Worm (Caenorhabditis elegans) whole organism, L4 larva: Measurements from ENCODE around the gene H12D21.10.

Experiments used
- D1046.2 ChIP-seq: fragments of 200-800 bp; sonication (Bioruptor generic); IDR thresholded peaks from 2 replicates; pipeline ENCODE4 v1.3.6; 2022; ENCODE audit warnings: missing genetic modification characterization, missing compliant biosample characterization
- F26F4.8 ChIP-seq: fragments of 200-800 bp; sonication (Bioruptor generic); conservative IDR thresholded peaks from 2 replicates; pipeline ENCODE4 v1.3.6; 2022; ENCODE audit warnings: missing genetic modification characterization, missing compliant biosample characterization
- F44E2.7 ChIP-seq: fragments of 200-800 bp; sonication (Bioruptor generic); IDR thresholded peaks from 2 replicates; pipeline ENCODE4 v2.1.2; 2022; ENCODE audit warnings: missing genetic modification characterization, missing compliant biosample characterization
- F49E8.2 ChIP-seq: sonication (generic microtip); optimal IDR thresholded peaks from 2 replicates; lab custom pipeline; 2016; ENCODE audit warnings: missing compliant biosample characterization, mild to moderate bottlenecking, missing genetic modification characterization, borderline replicate concordance
- R02D3.7 ChIP-seq: fragments of 150-350 bp; sonication (generic microtip); optimal IDR thresholded peaks from 3 replicates; lab custom pipeline; 2014; ENCODE audit warnings: missing biosample characterization, missing genetic modification characterization
- ZK546.5 ChIP-seq, 2 experiments: sonication (generic microtip); optimal IDR thresholded peaks; 2 replicates each; lab custom pipeline; 2017; ENCODE audit warnings: missing biosample characterization in 2 of 2, missing genetic modification characterization in 2 of 2
- aha-1 ChIP-seq: fragments of 150-350 bp; peaks from one replicate; lab custom pipeline; 2014; ENCODE audit warnings: missing biosample characterization, missing genetic modification characterization
- ama-1 ChIP-seq: fragments of 150-350 bp; optimal IDR thresholded peaks from 2 replicates; lab custom pipeline; 2014; ENCODE audit warnings: inconsistent platforms, mixed read lengths
- arid-1 ChIP-seq: fragments of 200-800 bp; sonication (Bioruptor generic); conservative IDR thresholded peaks from 2 replicates; pipeline ENCODE4 v1.3.6; 2022; ENCODE audit warnings: missing genetic modification reagents, missing genetic modification characterization, missing compliant biosample characterization
- attf-4 ChIP-seq: sonication (generic microtip); optimal IDR thresholded peaks from 3 replicates; lab custom pipeline; 2017; ENCODE audit warnings: missing biosample characterization, missing genetic modification characterization
- ceh-32 ChIP-seq: sonication (generic microtip); optimal IDR thresholded peaks from 2 replicates; lab custom pipeline; 2016; ENCODE audit warnings: mild to moderate bottlenecking, missing genetic modification characterization, missing compliant biosample characterization; ENCODE audit not compliant: poor library complexity
- ceh-44 ChIP-seq: fragments of 200-800 bp; sonication (Bioruptor generic); IDR thresholded peaks from 2 replicates; pipeline ENCODE4 v1.3.6; 2022; ENCODE audit warnings: missing genetic modification reagents, missing genetic modification characterization, missing compliant biosample characterization
- ceh-62 ChIP-seq: sonication (generic microtip); optimal IDR thresholded peaks from 2 replicates; lab custom pipeline; 2017; ENCODE audit warnings: missing biosample characterization, missing genetic modification characterization
- ces-1 ChIP-seq: fragments of 150-350 bp; sonication (generic microtip); optimal IDR thresholded peaks from 4 replicates; lab custom pipeline; 2014; ENCODE audit warnings: missing biosample characterization, missing genetic modification reagents, missing genetic modification characterization
- ctbp-1 ChIP-seq: fragments of 200-800 bp; sonication (Bioruptor generic); IDR thresholded peaks from 2 replicates; pipeline ENCODE4 v1.3.6; 2022; ENCODE audit warnings: missing genetic modification reagents, missing genetic modification characterization, missing compliant biosample characterization
- daf-12 ChIP-seq: fragments of 150-350 bp; optimal IDR thresholded peaks from 2 replicates; lab custom pipeline; 2014; ENCODE audit warnings: missing biosample characterization, missing genetic modification reagents, missing genetic modification characterization
- daf-16 ChIP-seq, 3 experiments: sonication (generic microtip); optimal IDR thresholded peaks; 2 replicates each; lab custom pipeline; 2016 to 2017; ENCODE audit warnings: missing genetic modification characterization in 3 of 3, missing genetic modification reagents in 3 of 3, mild to moderate bottlenecking in 2 of 3, missing compliant biosample characterization in 2 of 3, missing biosample characterization in 1 of 3, moderate library complexity in 1 of 3
- daf-19 ChIP-seq: fragments of 200-800 bp; sonication (Bioruptor generic); conservative IDR thresholded peaks from 2 replicates; pipeline ENCODE4 v1.3.6; 2022; ENCODE audit warnings: missing genetic modification characterization, missing compliant biosample characterization
- dmd-6 ChIP-seq: fragments of 200-800 bp; sonication (Bioruptor generic); IDR thresholded peaks from 2 replicates; pipeline ENCODE4 v1.3.6; 2022; ENCODE audit warnings: missing genetic modification reagents, missing genetic modification characterization, missing compliant biosample characterization
- dmd-8 ChIP-seq: fragments of 200-800 bp; sonication (Bioruptor generic); IDR thresholded peaks from 2 replicates; pipeline ENCODE4 v1.3.6; 2022; ENCODE audit warnings: missing genetic modification characterization, missing compliant biosample characterization
- dmd-9 ChIP-seq: fragments of 200-800 bp; sonication (Bioruptor generic); IDR thresholded peaks from 2 replicates; pipeline ENCODE4 v1.3.6; 2022; ENCODE audit warnings: missing genetic modification reagents, missing genetic modification characterization, missing compliant biosample characterization
- egl-43 ChIP-seq: fragments of 200-800 bp; sonication (Bioruptor generic); IDR thresholded peaks from 2 replicates; pipeline ENCODE4 v1.3.6; 2022; ENCODE audit warnings: missing genetic modification reagents, missing genetic modification characterization, missing compliant biosample characterization
- hlh-30 ChIP-seq: sonication (generic microtip); optimal IDR thresholded peaks from 2 replicates; lab custom pipeline; 2017; ENCODE audit warnings: antibody characterized with exemption, mild to moderate bottlenecking, missing genetic modification characterization, missing compliant biosample characterization; ENCODE audit not compliant: insufficient read depth
- hmg-1.1 ChIP-seq: fragments of 200-800 bp; sonication (Bioruptor generic); IDR thresholded peaks from 2 replicates; pipeline ENCODE4 v1.3.6; 2022; ENCODE audit warnings: missing genetic modification reagents, missing genetic modification characterization, missing compliant biosample characterization
- jun-1 ChIP-seq: fragments of 150-350 bp; optimal IDR thresholded peaks from 2 replicates; lab custom pipeline; 2014; ENCODE audit warnings: missing biosample characterization, missing genetic modification reagents, missing genetic modification characterization
- lin-13 ChIP-seq: fragments of 150-350 bp; optimal IDR thresholded peaks from 2 replicates; lab custom pipeline; 2014; ENCODE audit warnings: missing biosample characterization, missing genetic modification reagents, missing genetic modification characterization
- lir-3 ChIP-seq: sonication (generic microtip); optimal IDR thresholded peaks from 2 replicates; lab custom pipeline; 2016; ENCODE audit warnings: mild to moderate bottlenecking, missing genetic modification characterization, missing compliant biosample characterization
- lsy-2 ChIP-seq, 2 experiments: fragments of 150-350 bp in 1 of 2; sonication (generic microtip) in 1 of 2; optimal IDR thresholded peaks; 2 replicates each; lab custom pipeline; 2014 to 2017; ENCODE audit warnings: missing biosample characterization in 2 of 2, missing genetic modification characterization in 2 of 2
- madf-5 ChIP-seq, 2 experiments: fragments of 200-800 bp; sonication (Bioruptor generic); IDR thresholded peaks; 2 replicates each; pipeline ENCODE4 v1.3.6; 2022; ENCODE audit warnings: missing compliant biosample characterization in 2 of 2, missing genetic modification characterization in 2 of 2
- madf-9 ChIP-seq: fragments of 200-800 bp; sonication (Bioruptor generic); conservative IDR thresholded peaks from 2 replicates; pipeline ENCODE4 v1.3.6; 2022; ENCODE audit warnings: missing genetic modification reagents, missing genetic modification characterization, missing compliant biosample characterization
- mdl-1 ChIP-seq, 2 experiments: fragments of 150-350 bp in 1 of 2; sonication (generic microtip) in 1 of 2; optimal IDR thresholded peaks; 2 replicates each; lab custom pipeline; 2014 to 2017; ENCODE audit warnings: missing biosample characterization in 2 of 2, missing genetic modification characterization in 2 of 2
- mdt-29 ChIP-seq: fragments of 200-800 bp; sonication (Bioruptor generic); IDR thresholded peaks from 2 replicates; pipeline ENCODE4 v1.3.6; 2022; ENCODE audit warnings: missing genetic modification reagents, missing genetic modification characterization, missing compliant biosample characterization
- mep-1 ChIP-seq: fragments of 150-350 bp; sonication (generic microtip); optimal IDR thresholded peaks from 3 replicates; lab custom pipeline; 2014; ENCODE audit warnings: missing biosample characterization, missing genetic modification characterization
- mxl-2 ChIP-seq: fragments of 200-800 bp; sonication (Bioruptor generic); conservative IDR thresholded peaks from 2 replicates; pipeline ENCODE4 v1.3.6; 2022; ENCODE audit warnings: missing genetic modification reagents, missing genetic modification characterization, missing compliant biosample characterization
- mxl-3 ChIP-seq: fragments of 200-800 bp; sonication (Bioruptor generic); optimal IDR thresholded peaks from 2 replicates; lab custom pipeline; 2018; ENCODE audit warnings: mild to moderate bottlenecking, missing genetic modification characterization, missing compliant biosample characterization
- nhr-11 ChIP-seq: fragments of 150-350 bp; optimal IDR thresholded peaks from 2 replicates; lab custom pipeline; 2014; ENCODE audit warnings: missing biosample characterization, missing genetic modification characterization
- nhr-41 ChIP-seq: fragments of 200-800 bp; sonication (Bioruptor generic); IDR thresholded peaks from 2 replicates; pipeline ENCODE4 v1.3.6; 2022; ENCODE audit warnings: missing genetic modification reagents, missing genetic modification characterization, missing compliant biosample characterization
- pha-4 ChIP-seq, 2 experiments: fragments of 150-350 bp in 1 of 2; fragments of 200-800 bp in 1 of 2; sonication (Bioruptor generic) in 1 of 2; IDR thresholded peaks in 1 of 2; optimal IDR thresholded peaks in 1 of 2; 2 replicates each; pipeline versions ENCODE4 v1.3.6 to Lab custom; 2014 to 2022; ENCODE audit warnings: missing genetic modification characterization in 2 of 2, missing genetic modification reagents in 2 of 2, missing biosample characterization in 1 of 2, missing compliant biosample characterization in 1 of 2
- rbr-2 ChIP-seq: sonication (generic microtip); optimal IDR thresholded peaks from 2 replicates; lab custom pipeline; 2016; ENCODE audit warnings: missing genotype, missing genetic modification characterization, missing compliant biosample characterization
- set-16 ChIP-seq: fragments of 200-800 bp; sonication (Bioruptor generic); IDR thresholded peaks from 2 replicates; pipeline ENCODE4 v1.3.6; 2022; ENCODE audit warnings: missing genetic modification reagents, missing genetic modification characterization, missing compliant biosample characterization
- spr-1 ChIP-seq: sonication (generic microtip); optimal IDR thresholded peaks from 2 replicates; lab custom pipeline; 2016; ENCODE audit warnings: mild to moderate bottlenecking, missing genetic modification characterization, missing compliant biosample characterization
- spr-3 ChIP-seq: fragments of 200-800 bp; sonication (Bioruptor generic); optimal IDR thresholded peaks from 2 replicates; lab custom pipeline; 2018; ENCODE audit warnings: mild to moderate bottlenecking, missing genetic modification characterization, missing compliant biosample characterization
- tra-1 ChIP-seq: fragments of 200-800 bp; sonication (Bioruptor generic); IDR thresholded peaks from 2 replicates; pipeline ENCODE4 v1.3.6; 2022; ENCODE audit warnings: missing genetic modification reagents, missing genetic modification characterization, missing compliant biosample characterization
- unc-130 ChIP-seq: sonication (generic microtip); optimal IDR thresholded peaks from 2 replicates; lab custom pipeline; 2016; ENCODE audit warnings: missing genetic modification reagents, missing genetic modification characterization, missing compliant biosample characterization
- unc-39 ChIP-seq: sonication (generic microtip); optimal IDR thresholded peaks from 2 replicates; lab custom pipeline; 2017; ENCODE audit warnings: missing biosample characterization, missing genetic modification characterization
- vab-7 ChIP-seq: fragments of 200-800 bp; sonication (Bioruptor generic); IDR thresholded peaks from 2 replicates; pipeline ENCODE4 v1.3.6; 2022; ENCODE audit warnings: missing genetic modification reagents, missing genetic modification characterization, missing compliant biosample characterization
- zag-1 ChIP-seq: fragments of 150-350 bp; optimal IDR thresholded peaks from 2 replicates; lab custom pipeline; 2014; ENCODE audit warnings: missing biosample characterization, missing genetic modification characterization
- zip-2 ChIP-seq: fragments of 150-350 bp; optimal IDR thresholded peaks from 2 replicates; lab custom pipeline; 2014; ENCODE audit warnings: missing biosample characterization, missing genetic modification characterization
- ztf-7 ChIP-seq: fragments of 150-350 bp; optimal IDR thresholded peaks from 2 replicates; lab custom pipeline; 2014; ENCODE audit warnings: missing biosample characterization, missing genetic modification characterization

The H12D21.10 gene

ce11 chrV:14850530-14850929 lies 49.1 kb upstream of the H12D21.10 start (continued):
- TF ChIP-seq R02D3.7 (tag; lab: Kevin White, UChicago) (no peak), madf-9 (GFP tag; lab: Robert Waterston, UW) (no peak), unc-130 (GFP tag; lab: Kevin White, UChicago) (no peak), tra-1 (GFP tag; lab: Robert Waterston, UW) (no peak), ztf-7 (no peak), jun-1 (tag; lab: Kevin White, UChicago) (no peak), dmd-9 (GFP tag; lab: Robert Waterston, UW) (no peak), dmd-8 (no peak), lir-3 (tag; lab: Kevin White, UChicago) (no peak), mep-1 (tag; lab: Kevin White, UChicago) (peak; percentile 2), ceh-44 (GFP tag; lab: Robert Waterston, UW) (no peak), daf-12 (tag; lab: Kevin White, UChicago) (no peak), zip-2 (tag; lab: Kevin White, UChicago) (no peak), daf-16 (GFP tag; optimal IDR thresholded peaks at IDR 0.05; lab: Kevin White, UChicago) (peak in 1 of 2 experiments; percentile 34), daf-16 (tag; optimal IDR thresholded peaks at IDR 0.05; lab: Kevin White, UChicago) (peak; percentile 52), mdl-1 (tag; optimal IDR thresholded peaks at IDR 0.05; lab: Kevin White, UChicago) (peak in 1 of 2 experiments; percentile 84), attf-4 (no peak), nhr-11 (tag; lab: Kevin White, UChicago) (peak; percentile 49), ceh-32 (tag; lab: Kevin White, UChicago) (no peak), vab-7 (GFP tag; lab: Robert Waterston, UW) (no peak), spr-1 (tag; lab: Kevin White, UChicago) (no peak), arid-1 (no peak), daf-19 (GFP tag; lab: Robert Waterston, UW) (no peak), mxl-2 (GFP tag; lab: Robert Waterston, UW) (no peak), set-16 (no peak), spr-3 (no peak), ceh-62 (tag; lab: Kevin White, UChicago) (no peak), mxl-3 (GFP tag; lab: Kevin White, UChicago) (peak; percentile 81), aha-1 (tag; lab: Kevin White, UChicago) (peak; percentile 48), lsy-2 (tag; optimal IDR thresholded peaks at IDR 0.05; lab: Kevin White, UChicago) (peak in 1 of 2 experiments; percentile 5)

- TF ChIP-seq daf-16 (GFP tag; optimal IDR thresholded peaks at IDR 0.05; lab: Kevin White, UChicago) (no peak), daf-16 (tag; optimal IDR thresholded peaks at IDR 0.05; lab: Kevin White, UChicago) (no peak), nhr-41 (GFP tag; lab: Robert Waterston, UW) (no peak), R02D3.7 (tag; lab: Kevin White, UChicago) (no peak), rbr-2 (tag; lab: Kevin White, UChicago) (peak; percentile 9), madf-5 (GFP tag; IDR thresholded peaks at IDR 0.05; lab: Robert Waterston, UW) (no peak), hmg-1.1 (GFP tag; lab: Robert Waterston, UW) (peak; percentile 63), pha-4 (GFP tag; IDR thresholded peaks at IDR 0.05; lab: Robert Waterston, UW) (no peak), pha-4 (tag; optimal IDR thresholded peaks at IDR 0.05; lab: Kevin White, UChicago) (no peak), egl-43 (GFP tag; lab: Robert Waterston, UW) (0 out of 2 replicates have a peak, but pooled peaks have one; percentile 21), mdt-29 (GFP tag; lab: Robert Waterston, UW) (0 out of 2 replicates have a peak, but pooled peaks have one; percentile 11), zag-1 (tag; lab: Kevin White, UChicago) (no peak), ama-1 (lab: Kevin White, UChicago) (no peak), lsy-2 (tag; optimal IDR thresholded peaks at IDR 0.05; lab: Kevin White, UChicago) (peak in 1 of 2 experiments; percentile 8), ctbp-1 (GFP tag; lab: Robert Waterston, UW) (0 out of 2 replicates have a peak, but pooled peaks have one; percentile 10), daf-19 (GFP tag; lab: Robert Waterston, UW) (0 out of 2 replicates have a peak, but pooled peaks have one; percentile 28), F49E8.2 (tag; lab: Kevin White, UChicago) (no peak), lin-13 (GFP tag; lab: Kevin White, UChicago) (no peak), F26F4.8 (GFP tag; lab: Robert Waterston, UW) (no peak), mep-1 (tag; lab: Kevin White, UChicago) (peak; percentile 17), ZK546.5 (tag; optimal IDR thresholded peaks at IDR 0.05; lab: Kevin White, UChicago) (no peak), ces-1 (GFP tag; lab: Kevin White, UChicago) (peak; percentile 25), unc-39 (no peak), hlh-30 (tag; lab: Kevin White, UChicago) (peak; percentile 21), F44E2.7 (GFP tag; lab: Robert Waterston, UW) (no peak), D1046.2 (no peak), aha-1 (tag; lab: Kevin White, UChicago) (peak; percentile 49), dmd-6 (GFP tag; lab: Robert Waterston, UW) (peak; percentile 15; the same call in 1 of the 2 replicates), ceh-62 (tag; lab: Kevin White, UChicago) (no peak)
Measured at ce11 chrV:14851206-14851605, 48.4 kb upstream of the H12D21.10 start.
